Worm (Caenorhabditis elegans): ENCODE data around the gene Y13C8A.1.

The Y13C8A.1 gene

ce11 chrX:16921533-16921932, 38.0 kb downstream of the Y13C8A.1 start, which contains the start of gene fbxb-114:
TSS of gene fbxb-114 (plus strand) at chrX:16921833.
- TF ChIP-seq unc-62 (GFP tag; optimal IDR thresholded peaks at IDR 0.05 in 1 of 2) (peak in 1 of 2 experiments; percentile 39), unc-62 (tag; optimal IDR thresholded peaks at IDR 0.05) (no peak), gei-8 (GFP tag; optimal IDR thresholded peaks at IDR 0.05) (no peak)

ce11 chrX:16923636-16924035, 40.1 kb downstream of the Y13C8A.1 start, which contains the start of gene C30E1.4:
TSS of gene C30E1.4 (plus strand) at chrX:16923936.
- TF ChIP-seq nhr-41 (GFP tag; IDR thresholded peaks at IDR 0.05) (no peak), ceh-82 (tag; optimal IDR thresholded peaks at IDR 0.05) (no peak), sdz-12 (GFP tag; optimal IDR thresholded peaks at IDR 0.05) (no peak), cey-2 (tag; optimal IDR thresholded peaks at IDR 0.05; ENCODE audit: borderline replicate concordance, insufficient read depth) (no peak), egl-43 (GFP tag; IDR thresholded peaks at IDR 0.05) (no peak), egl-27 (tag; optimal IDR thresholded peaks at IDR 0.05) (no peak), T26A8.4 (GFP tag; IDR thresholded peaks at IDR 0.05) (no peak), F49E8.2 (tag; optimal IDR thresholded peaks at IDR 0.05; ENCODE audit: borderline replicate concordance) (no peak)

ce11 chrX:16925343-16925742, 41.8 kb downstream of the Y13C8A.1 start:
- no peak for TF ChIP-seq saeg-2 (GFP tag; IDR thresholded peaks at IDR 0.05)
- peak; percentile 20 for TF ChIP-seq snpc-4 (tag; optimal IDR thresholded peaks at IDR 0.05)

- TF ChIP-seq ces-1 (GFP tag; optimal IDR thresholded peaks at IDR 0.05) (no peak), daf-16 (GFP tag; optimal IDR thresholded peaks at IDR 0.05) (peak in 1 of 2 experiments; percentile 33), daf-16 (tag; optimal IDR thresholded peaks at IDR 0.05) (peak; percentile 54), dmd-6 (GFP tag; IDR thresholded peaks at IDR 0.05) (peak; percentile 45), ZK337.2 (GFP tag; IDR thresholded peaks at IDR 0.05) (no peak), Y75B8A.6 (GFP tag; IDR thresholded peaks at IDR 0.05) (0 out of 2 replicates have a peak, but pooled peaks have one; percentile 17), vab-7 (GFP tag; IDR thresholded peaks at IDR 0.05) (peak; percentile 79), ceh-20 (GFP tag; IDR thresholded peaks at IDR 0.05) (peak; percentile 67; the same call in 1 of the 2 replicates), hmg-1.1 (GFP tag; IDR thresholded peaks at IDR 0.05) (peak; percentile 71), nhr-6 (tag; optimal IDR thresholded peaks at IDR 0.05) (peak; percentile 1), zfp-3 (GFP tag; conservative IDR thresholded peaks at IDR 0.05) (0 out of 2 replicates have a peak, but pooled peaks have one; percentile 14), mxl-2 (GFP tag; conservative IDR thresholded peaks at IDR 0.05) (peak; percentile 42; the same call in 1 of the 2 replicates), ctbp-1 (GFP tag; IDR thresholded peaks at IDR 0.05) (peak; percentile 68; the same call in 1 of the 2 replicates), Y48G9A.11 (GFP tag; IDR thresholded peaks at IDR 0.05) (peak; percentile 68; the same call in 1 of the 2 replicates), hlh-30 (tag; optimal IDR thresholded peaks at IDR 0.05; ENCODE audit: insufficient read depth) (peak; percentile 75), set-16 (GFP tag; IDR thresholded peaks at IDR 0.05) (no peak), dmd-9 (GFP tag; IDR thresholded peaks at IDR 0.05) (peak; percentile 30; the same call in 1 of the 2 replicates), ceh-44 (GFP tag; IDR thresholded peaks at IDR 0.05) (0 out of 2 replicates have a peak, but pooled peaks have one; percentile 68), unc-62 (GFP tag; optimal IDR thresholded peaks at IDR 0.05 in 1 of 2) (peak in 1 of 2 experiments; percentile 81), unc-62 (tag; optimal IDR thresholded peaks at IDR 0.05) (no peak), spr-3 (GFP tag; optimal IDR thresholded peaks at IDR 0.05) (peak; percentile 1), F37D6.2 (tag; optimal IDR thresholded peaks at IDR 0.05) (peak; percentile 20), gei-8 (GFP tag; optimal IDR thresholded peaks at IDR 0.05) (peak; percentile 28), lin-1 (GFP tag; IDR thresholded peaks at IDR 0.05) (peak; percentile 43; the same call in 1 of the 2 replicates), nhr-48 (tag; optimal IDR thresholded peaks at IDR 0.05) (peak; percentile 9), mxl-3 (GFP tag; optimal IDR thresholded peaks at IDR 0.05) (peak; percentile 22), lin-13 (GFP tag; optimal IDR thresholded peaks at IDR 0.05) (peak; percentile 36), aha-1 (tag) (peak; percentile 97), F44E2.7 (GFP tag; IDR thresholded peaks at IDR 0.05) (0 out of 2 replicates have a peak, but pooled peaks have one; percentile 53), rbr-2 (tag; optimal IDR thresholded peaks at IDR 0.05) (peak; percentile 69), Y5F2A.4 (GFP tag; optimal IDR thresholded peaks at IDR 0.05) (peak; percentile 36), snpc-1.2 (GFP tag; IDR thresholded peaks at IDR 0.05) (peak; percentile 75), lin-29 (GFP tag; IDR thresholded peaks at IDR 0.05) (no peak), ceh-28 (tag; optimal IDR thresholded peaks at IDR 0.05) (no peak), unc-130 (GFP tag; optimal IDR thresholded peaks at IDR 0.05) (peak; percentile 47)
Measured at ce11 chrX:16928087-16928486, 44.6 kb downstream of the Y13C8A.1 start.
